Fruit fly (Drosophila melanogaster) whole organism: Measurements from ENCODE around the gene CG7029.

ENCODE experiments used
- CG8478 ChIP-seq: fragments of >200 bp; optimal IDR thresholded peaks from 2 replicates; lab custom pipeline; 2018; ENCODE audit warnings: inconsistent platforms
- Dll ChIP-seq: fragments of >200 bp; optimal IDR thresholded peaks from 2 replicates; lab custom pipeline; 2017
- EcR ChIP-seq, 2 experiments: fragments of >200 bp; optimal IDR thresholded peaks; 2 replicates each; lab custom pipeline; 2017; ENCODE audit warnings: missing biosample characterization in 2 of 2, missing genetic modification characterization in 2 of 2, missing genetic modification reagents in 2 of 2
- pan ChIP-seq: fragments of >200 bp; optimal IDR thresholded peaks from 2 replicates; lab custom pipeline; 2017
- psq ChIP-seq: fragments of >200 bp; optimal IDR thresholded peaks from 2 replicates; lab custom pipeline; 2017
- usp ChIP-seq: fragments of >200 bp; optimal IDR thresholded peaks from 2 replicates; lab custom pipeline; 2017; ENCODE audit warnings: missing biosample characterization, missing genetic modification characterization, mixed read lengths

CG7029 gene

dm6 chr3R:22816078-22816436, 65.4 kb downstream of the CG7029 start, which contains the start of gene CG13840:
CG13840 (minus strand) TSS chr3R:22816178.
- no peak for TF ChIP-seq CG8478
- no peak for TF ChIP-seq Dll (lab: Kevin White, UChicago)
- no peak for TF ChIP-seq psq (lab: Kevin White, UChicago)
- TF ChIP-seq EcR (GFP tag; optimal IDR thresholded peaks at IDR 0.05; lab: Kevin White, UChicago): no peak
- TF ChIP-seq pan (lab: Kevin White, UChicago): no peak
- no peak for TF ChIP-seq usp (GFP tag; lab: Kevin White, UChicago)

- no peak for TF ChIP-seq usp (GFP tag; lab: Kevin White, UChicago)
- no peak for TF ChIP-seq EcR (GFP tag; optimal IDR thresholded peaks at IDR 0.05; lab: Kevin White, UChicago)
- no peak for TF ChIP-seq pan (lab: Kevin White, UChicago)
- no peak for TF ChIP-seq Dll (lab: Kevin White, UChicago)
Observed at dm6 chr3R:22816437-22817173, 65.9 kb downstream of the CG7029 start.

- TF ChIP-seq EcR (GFP tag; optimal IDR thresholded peaks at IDR 0.05; lab: Kevin White, UChicago) (no peak), usp (GFP tag; lab: Kevin White, UChicago) (no peak)
Observed at dm6 chr3R:22822729-22823128, 72.0 kb downstream of the CG7029 start.

- TF ChIP-seq psq (lab: Kevin White, UChicago) (no peak), EcR (GFP tag; optimal IDR thresholded peaks at IDR 0.05; lab: Kevin White, UChicago) (no peak), usp (GFP tag; lab: Kevin White, UChicago) (no peak), CG8478 (no peak), Dll (lab: Kevin White, UChicago) (no peak), pan (lab: Kevin White, UChicago) (no peak)
Observed at dm6 chr3R:22833416-22833815, 82.7 kb downstream of the CG7029 start.

- no peak for TF ChIP-seq EcR (GFP tag; optimal IDR thresholded peaks at IDR 0.05; lab: Kevin White, UChicago)
- TF ChIP-seq usp (GFP tag; lab: Kevin White, UChicago): no peak
- TF ChIP-seq pan (lab: Kevin White, UChicago): no peak
- no peak for TF ChIP-seq Dll (lab: Kevin White, UChicago)
- no peak for TF ChIP-seq psq (lab: Kevin White, UChicago)
- TF ChIP-seq CG8478: no peak
Observed at dm6 chr3R:22839257-22839656, 88.6 kb downstream of the CG7029 start.
